Worm (Caenorhabditis elegans): ENCODE data around the gene lin-52.

The lin-52 gene

ce11 chrIII:9780254-9780653 is 44.3 kb downstream of the lin-52 start, which contains the start of gene sqv-3:
TSS of gene sqv-3 (minus strand) at chrIII:9780354.
- TF ChIP-seq nhr-12 (tag; optimal IDR thresholded peaks at IDR 0.05) (no peak), elt-1 (tag; optimal IDR thresholded peaks at IDR 0.05; ENCODE audit: borderline replicate concordance, insufficient read depth) (no peak), mls-2 (tag; optimal IDR thresholded peaks at IDR 0.05) (no peak)

- no peak for TF ChIP-seq sptf-1 (tag; optimal IDR thresholded peaks at IDR 0.05)
- no peak for TF ChIP-seq mls-2 (tag; optimal IDR thresholded peaks at IDR 0.05)
- TF ChIP-seq elt-1 (tag; optimal IDR thresholded peaks at IDR 0.05; ENCODE audit: borderline replicate concordance, insufficient read depth): no peak
- no peak for TF ChIP-seq elt-3 (tag; optimal IDR thresholded peaks at IDR 0.05)
- no peak for TF ChIP-seq M03D4.4 (tag; optimal IDR thresholded peaks at IDR 0.05)
- TF ChIP-seq tbx-8 (GFP tag; optimal IDR thresholded peaks at IDR 0.05): no peak
- TF ChIP-seq unc-39 (tag; optimal IDR thresholded peaks at IDR 0.05): no peak
- no peak for TF ChIP-seq snpc-4 (tag; optimal IDR thresholded peaks at IDR 0.05)
- TF ChIP-seq ceh-83 (GFP tag; optimal IDR thresholded peaks at IDR 0.05): no peak
- no peak for TF ChIP-seq mab-5 (tag; optimal IDR thresholded peaks at IDR 0.05)
- TF ChIP-seq ztf-11 (tag; optimal IDR thresholded peaks at IDR 0.05): no peak
Observed at ce11 chrIII:9779080-9779479, 45.5 kb downstream of the lin-52 start.

- TF ChIP-seq ceh-83 (GFP tag; optimal IDR thresholded peaks at IDR 0.05): no peak
- peak; percentile 20 for TF ChIP-seq unc-120 (tag; optimal IDR thresholded peaks at IDR 0.05; ENCODE audit: poor library complexity, severe bottlenecking)
- TF ChIP-seq ceh-39 (tag; optimal IDR thresholded peaks at IDR 0.05): peak; percentile 16
Observed at ce11 chrIII:9776323-9776722, 48.2 kb downstream of the lin-52 start, which contains the start of gene usp-46. TSS of gene usp-46 (plus strand) at chrIII:9776623.

ce11 chrIII:9775916-9776315 is 48.6 kb downstream of the lin-52 start:
- no peak for TF ChIP-seq ceh-43 (GFP tag; optimal IDR thresholded peaks at IDR 0.05)
- no peak for TF ChIP-seq nhr-237 (tag; optimal IDR thresholded peaks at IDR 0.05)

All from whole organism, mixed stage, embryonic.